Worm (Caenorhabditis elegans) whole organism, L4/young adult: ENCODE data around the gene F46F2.3.

Experiments
- W03F9.2 ChIP-seq: fragments of 150-350 bp; optimal IDR thresholded peaks from 2 replicates; lab custom pipeline; 2014; ENCODE audit warnings: missing biosample characterization, missing genetic modification characterization
- dao-5 ChIP-seq: sonication (generic microtip); optimal IDR thresholded peaks from 2 replicates; lab custom pipeline; 2016; ENCODE audit warnings: missing genotype, missing genetic modification characterization, moderate library complexity, missing compliant biosample characterization
- him-1 ChIP-seq: sonication (generic microtip); optimal IDR thresholded peaks from 2 replicates; lab custom pipeline; 2016; ENCODE audit warnings: missing genotype, missing genetic modification reagents, missing genetic modification characterization, missing compliant biosample characterization

- no peak for TF ChIP-seq him-1 (tag; lab: Kevin White, UChicago)
- no peak for TF ChIP-seq dao-5 (tag; lab: Kevin White, UChicago)
- TF ChIP-seq W03F9.2 (tag; lab: Kevin White, UChicago): no peak
Observed at ce11 chrX:15272925-15273324, 12.8 kb upstream of the F46F2.3 start.
